Worm (Caenorhabditis elegans): ENCODE data around the gene Y54G2A.57.

ce11 chrIV:3002807-3003206 lies 33.1 kb downstream of the Y54G2A.57 start:
- TF ChIP-seq lsy-2 (tag; optimal IDR thresholded peaks at IDR 0.05): no peak
- no peak for TF ChIP-seq arid-1 (GFP tag; conservative IDR thresholded peaks at IDR 0.05)
- TF ChIP-seq pqm-1 (tag; optimal IDR thresholded peaks at IDR 0.05): no peak
- no peak for TF ChIP-seq nhr-48 (tag; optimal IDR thresholded peaks at IDR 0.05)
